Fruit fly (Drosophila melanogaster) whole organism, embryonic: ENCODE results near the gene Rad9.

Source experiments
- Ada2b ChIP-seq: fragments of 200-800 bp; sonication (Bioruptor generic); IDR thresholded peaks from 2 replicates; pipeline ENCODE4 v1.3.6; 2022; ENCODE audit warnings: missing biosample characterization, missing genetic modification characterization
- Awh ChIP-seq: fragments of 200-800 bp; sonication (Bioruptor generic); IDR thresholded peaks from 2 replicates; pipeline ENCODE4, ENCODE4 v1.3.6; 2022; ENCODE audit warnings: missing biosample characterization, missing genetic modification characterization
- Bgb ChIP-seq: fragments of 200-800 bp; sonication (Bioruptor generic); IDR thresholded peaks from 2 replicates; pipeline ENCODE4 v1.3.6; 2022; ENCODE audit warnings: missing biosample characterization, missing genetic modification characterization; ENCODE audit not compliant: partially characterized antibody
- CG10147 ChIP-seq: fragments of 200-800 bp; sonication (Bioruptor generic); optimal IDR thresholded peaks from 2 replicates; lab custom pipeline; 2019; ENCODE audit warnings: missing biosample characterization, mild to moderate bottlenecking, missing genetic modification characterization, moderate library complexity
- CG12071 ChIP-seq: fragments of 200-800 bp; sonication (Bioruptor generic); optimal IDR thresholded peaks from 3 replicates; lab custom pipeline; 2018; ENCODE audit warnings: missing biosample characterization, mild to moderate bottlenecking, missing genetic modification characterization
- CG12769 ChIP-seq: fragments of 200-800 bp; sonication (Bioruptor generic); optimal IDR thresholded peaks from 2 replicates; lab custom pipeline; 2019; ENCODE audit warnings: missing biosample characterization, mild to moderate bottlenecking, missing genetic modification characterization, moderate library complexity
- CG12942 ChIP-seq: fragments of 200-800 bp; sonication (Bioruptor generic); optimal IDR thresholded peaks from 3 replicates; lab custom pipeline; 2016; ENCODE audit warnings: missing biosample characterization, missing genetic modification characterization
- CG14014 ChIP-seq: fragments of 200-800 bp; sonication (Bioruptor generic); IDR thresholded peaks from 2 replicates; pipeline ENCODE4 v1.3.6; 2022; ENCODE audit warnings: missing biosample characterization, missing genetic modification characterization
- CG14667 ChIP-seq: fragments of 200-800 bp; sonication (Bioruptor generic); IDR thresholded peaks from 2 replicates; pipeline ENCODE4 v1.3.6; 2022; ENCODE audit warnings: missing biosample characterization, missing genetic modification characterization
- CG1529 ChIP-seq: fragments of 200-800 bp; sonication (Bioruptor generic); optimal IDR thresholded peaks from 3 replicates; lab custom pipeline; 2018; ENCODE audit warnings: missing biosample characterization, missing genetic modification characterization
- CG16815 ChIP-seq: fragments of 200-800 bp; sonication (Bioruptor generic); optimal IDR thresholded peaks from 3 replicates; lab custom pipeline; 2017; ENCODE audit warnings: missing biosample characterization, mild to moderate bottlenecking, missing genetic modification characterization
- CG18619 ChIP-seq: fragments of 200-800 bp; sonication (Bioruptor generic); optimal IDR thresholded peaks from 3 replicates; lab custom pipeline; 2017; ENCODE audit warnings: missing biosample characterization, mild to moderate bottlenecking, missing genetic modification characterization
- CG30020 ChIP-seq: fragments of 200-800 bp; optimal IDR thresholded peaks from 2 replicates; lab custom pipeline; 2019; ENCODE audit warnings: missing biosample characterization, mild to moderate bottlenecking, missing genetic modification characterization, moderate library complexity
- CG3065 ChIP-seq: fragments of 200-800 bp; sonication (Bioruptor generic); optimal IDR thresholded peaks from 2 replicates; lab custom pipeline; 2016; ENCODE audit warnings: missing biosample characterization, missing genetic modification characterization
- CG3995 ChIP-seq: fragments of 200-800 bp; sonication (Bioruptor generic); optimal IDR thresholded peaks from 3 replicates; lab custom pipeline; 2016; ENCODE audit warnings: missing biosample characterization, missing genetic modification characterization
- CG4424 ChIP-seq: fragments of 200-800 bp; sonication (Bioruptor generic); optimal IDR thresholded peaks from 3 replicates; lab custom pipeline; 2016; ENCODE audit warnings: missing biosample characterization, missing genetic modification characterization
- CG6765 ChIP-seq: fragments of 200-800 bp; sonication (Bioruptor generic); optimal IDR thresholded peaks from 3 replicates; lab custom pipeline; 2017; ENCODE audit warnings: missing biosample characterization, mild to moderate bottlenecking, missing genetic modification characterization
- CG7372 ChIP-seq: fragments of 200-800 bp; sonication (Bioruptor generic); IDR thresholded peaks from 2 replicates; pipeline ENCODE4 v1.3.6; 2022; ENCODE audit warnings: missing biosample characterization, missing genetic modification characterization
- CG7786 ChIP-seq: fragments of 200-800 bp; sonication (Bioruptor generic); optimal IDR thresholded peaks from 2 replicates; lab custom pipeline; 2016; ENCODE audit warnings: missing biosample characterization, missing genetic modification characterization
- CG7839 ChIP-seq: fragments of 200-800 bp; sonication (Bioruptor generic); optimal IDR thresholded peaks from 3 replicates; lab custom pipeline; 2018; ENCODE audit warnings: missing biosample characterization, mild to moderate bottlenecking, missing genetic modification characterization, moderate library complexity
- D ChIP-seq, 2 experiments: fragments of 200-800 bp in 1 of 2; fragments of >200 bp in 1 of 2; sonication (Bioruptor generic) in 1 of 2; optimal IDR thresholded peaks; 2 replicates in 1 of 2; 3 replicates in 1 of 2; lab custom pipeline; 2017; ENCODE audit warnings: mild to moderate bottlenecking in 1 of 2, missing biosample characterization in 1 of 2, missing genetic modification characterization in 1 of 2, missing genetic modification reagents in 1 of 2
- Deaf1 ChIP-seq: fragments of 200-800 bp; optimal IDR thresholded peaks from 3 replicates; lab custom pipeline; 2019; ENCODE audit warnings: missing biosample characterization, mild to moderate bottlenecking, missing genetic modification characterization, moderate library complexity
- Dek ChIP-seq: fragments of 200-800 bp; sonication (Bioruptor generic); optimal IDR thresholded peaks from 3 replicates; lab custom pipeline; 2019; ENCODE audit warnings: missing biosample characterization, mild to moderate bottlenecking, missing genetic modification characterization, moderate library complexity
- Dp ChIP-seq: fragments of 200-800 bp; sonication (Bioruptor generic); optimal IDR thresholded peaks from 2 replicates; lab custom pipeline; 2018; ENCODE audit warnings: missing biosample characterization, mild to moderate bottlenecking, missing genetic modification characterization, moderate library complexity
- ERR ChIP-seq: fragments of 200-800 bp; sonication (Bioruptor generic); optimal IDR thresholded peaks from 2 replicates; lab custom pipeline; 2016; ENCODE audit warnings: missing biosample characterization, missing genetic modification characterization
- Elba2 ChIP-seq: fragments of 200-800 bp; sonication (Bioruptor generic); optimal IDR thresholded peaks from 3 replicates; lab custom pipeline; 2016; ENCODE audit warnings: missing biosample characterization, missing genetic modification characterization
- Ets97D ChIP-seq: fragments of 200-800 bp; sonication (Bioruptor generic); optimal IDR thresholded peaks from 3 replicates; lab custom pipeline; 2016; ENCODE audit warnings: missing biosample characterization, missing genetic modification characterization
- HLH3B ChIP-seq: fragments of 200-800 bp; sonication (Bioruptor generic); IDR thresholded peaks from 2 replicates; pipeline ENCODE4 v1.3.6; 2022; ENCODE audit warnings: missing biosample characterization, missing genetic modification characterization
- HLHmδ ChIP-seq: fragments of 200-800 bp; sonication (Bioruptor generic); optimal IDR thresholded peaks from 2 replicates; lab custom pipeline; 2018; ENCODE audit warnings: missing biosample characterization, mild to moderate bottlenecking, missing genetic modification characterization, moderate library complexity
- Nf-YA ChIP-seq: fragments of 200-800 bp; sonication (Bioruptor generic); IDR thresholded peaks from 2 replicates; pipeline ENCODE4 v1.3.6; 2022; ENCODE audit warnings: missing biosample characterization, missing genetic modification characterization
- Sin3A ChIP-seq: fragments of >200 bp; optimal IDR thresholded peaks from 2 replicates; lab custom pipeline; 2018
- Usf ChIP-seq: fragments of 200-800 bp; sonication (Bioruptor generic); optimal IDR thresholded peaks from 2 replicates; lab custom pipeline; 2017; ENCODE audit warnings: missing genotype, missing biosample characterization, missing genetic modification characterization
- Xbp1 ChIP-seq: fragments of 200-800 bp; sonication (Bioruptor generic); optimal IDR thresholded peaks from 3 replicates; lab custom pipeline; 2016; ENCODE audit warnings: missing biosample characterization, mild to moderate bottlenecking, missing genetic modification characterization
- bsh ChIP-seq, 2 experiments: fragments of 200-800 bp; sonication (Bioruptor generic); optimal IDR thresholded peaks; 2 replicates each; lab custom pipeline; 2017 to 2018; ENCODE audit warnings: mild to moderate bottlenecking in 2 of 2, missing biosample characterization in 2 of 2, missing genetic modification characterization in 2 of 2, moderate library complexity in 1 of 2
- cg ChIP-seq: fragments of 200-800 bp; sonication (Bioruptor generic); optimal IDR thresholded peaks from 3 replicates; lab custom pipeline; 2019; ENCODE audit warnings: missing biosample characterization, mild to moderate bottlenecking, missing genetic modification characterization, moderate library complexity
- ci ChIP-seq: fragments of 200-800 bp; sonication (Bioruptor generic); IDR thresholded peaks from 3 replicates; pipeline ENCODE4 v1.3.6; 2022; ENCODE audit warnings: missing biosample characterization, missing genetic modification characterization
- crc ChIP-seq: fragments of 200-800 bp; sonication (Bioruptor generic); optimal IDR thresholded peaks from 2 replicates; lab custom pipeline; 2016; ENCODE audit warnings: missing biosample characterization, missing genetic modification characterization
- cwo ChIP-seq: fragments of 200-800 bp; sonication (Bioruptor generic); optimal IDR thresholded peaks from 3 replicates; lab custom pipeline; 2017; ENCODE audit warnings: missing biosample characterization, missing genetic modification characterization, mild to moderate bottlenecking, moderate library complexity, missing genetic modification reagents
- da ChIP-seq: fragments of 200-800 bp; sonication (Bioruptor generic); optimal IDR thresholded peaks from 2 replicates; lab custom pipeline; 2016; ENCODE audit warnings: missing biosample characterization, missing genetic modification characterization
- dm ChIP-seq: fragments of 200-800 bp; sonication (Bioruptor generic); optimal IDR thresholded peaks from 3 replicates; lab custom pipeline; 2016; ENCODE audit warnings: missing biosample characterization, missing genetic modification characterization
- eyg ChIP-seq: fragments of 200-800 bp; sonication (Bioruptor generic); optimal IDR thresholded peaks from 3 replicates; lab custom pipeline; 2016; ENCODE audit warnings: missing biosample characterization, missing genetic modification characterization
- gsb-n ChIP-seq: fragments of 200-800 bp; sonication (Bioruptor generic); optimal IDR thresholded peaks from 3 replicates; lab custom pipeline; 2018; ENCODE audit warnings: missing biosample characterization, mild to moderate bottlenecking, missing genetic modification characterization
- jing ChIP-seq: fragments of 200-800 bp; sonication (Bioruptor generic); optimal IDR thresholded peaks from 2 replicates; lab custom pipeline; 2018; ENCODE audit warnings: missing biosample characterization, mild to moderate bottlenecking, missing genetic modification characterization
- mam ChIP-seq: fragments of 200-800 bp; sonication (Bioruptor generic); optimal IDR thresholded peaks from 3 replicates; lab custom pipeline; 2016; ENCODE audit warnings: missing biosample characterization, missing genetic modification characterization
- mirr ChIP-seq: fragments of 200-800 bp; sonication (Bioruptor generic); optimal IDR thresholded peaks from 3 replicates; lab custom pipeline; 2018; ENCODE audit warnings: missing biosample characterization, mild to moderate bottlenecking, missing genetic modification characterization
- phol ChIP-seq: fragments of 200-800 bp; sonication (Bioruptor generic); optimal IDR thresholded peaks from 3 replicates; lab custom pipeline; 2018; ENCODE audit warnings: missing biosample characterization, mild to moderate bottlenecking, missing genetic modification characterization, moderate library complexity
- pros ChIP-seq: fragments of 200-800 bp; sonication (Bioruptor generic); optimal IDR thresholded peaks from 3 replicates; lab custom pipeline; 2019; ENCODE audit warnings: missing biosample characterization, mild to moderate bottlenecking, missing genetic modification characterization, moderate library complexity
- trem ChIP-seq: fragments of 200-800 bp; optimal IDR thresholded peaks from 3 replicates; lab custom pipeline; 2019; ENCODE audit warnings: missing biosample characterization, mild to moderate bottlenecking, missing genetic modification characterization, moderate library complexity
- twi ChIP-seq: fragments of 200-800 bp; optimal IDR thresholded peaks from 2 replicates; lab custom pipeline; 2019; ENCODE audit warnings: missing biosample characterization, mild to moderate bottlenecking, missing genetic modification characterization, moderate library complexity
- unpg ChIP-seq: fragments of 200-800 bp; sonication (Bioruptor generic); optimal IDR thresholded peaks from 3 replicates; lab custom pipeline; 2018; ENCODE audit warnings: missing biosample characterization, mild to moderate bottlenecking, missing genetic modification characterization, moderate library complexity
- zfh2 ChIP-seq: fragments of 200-800 bp; sonication (Bioruptor generic); optimal IDR thresholded peaks from 2 replicates; lab custom pipeline; 2016; ENCODE audit warnings: missing biosample characterization, missing genetic modification characterization

Rad9 gene

dm6 chr3L:18848436-18848835 is 23.9 kb downstream of the Rad9 start (continued):
- TF ChIP-seq CG14014 (GFP tag; lab: Robert Waterston, UW) (no peak; the same call in 1 of the 2 replicates), trem (peak; percentile 70), Awh (GFP tag; lab: Robert Waterston, UW) (no peak), eyg (peak; percentile 69), CG7839 (no peak), CG16815 (no peak), Ada2b (peak; percentile 14; the same call in 1 of the 2 replicates), Dp (GFP tag; lab: Kevin White, UChicago) (peak; percentile 12), mirr (GFP tag; lab: Kevin White, UChicago) (no peak), CG18619 (GFP tag; lab: Kevin White, UChicago) (peak; percentile 59), CG14667 (GFP tag; lab: Robert Waterston, UW) (no peak), ERR (peak; percentile 16), CG4424 (peak; percentile 70), CG6765 (GFP tag; lab: Kevin White, UChicago) (peak; percentile 73), CG3065 (GFP tag; lab: Kevin White, UChicago) (peak; percentile 32), Nf-YA (GFP tag; lab: Robert Waterston, UW) (no peak), CG1529 (peak; percentile 63), da (GFP tag; lab: Kevin White, UChicago) (peak; percentile 57), ci (GFP tag; lab: Robert Waterston, UW) (no peak), CG12071 (GFP tag; lab: Kevin White, UChicago) (no peak), cg (GFP tag; lab: Kevin White, UChicago) (no peak), Elba2 (GFP tag; lab: Kevin White, UChicago) (no peak), bsh (GFP tag; optimal IDR thresholded peaks at IDR 0.05; lab: Kevin White, UChicago) (no peak), Dek (tag; lab: Kevin White, UChicago) (peak; percentile 63), CG12942 (GFP tag; lab: Kevin White, UChicago) (peak; percentile 45), Ets97D (GFP tag; lab: Kevin White, UChicago) (peak; percentile 48), pros (GFP tag; lab: Kevin White, UChicago) (no peak), crc (GFP tag; lab: Kevin White, UChicago) (peak; percentile 22), HLH3B (no peak; the same call in 1 of the 2 replicates), CG12769 (tag; lab: Kevin White, UChicago) (peak; percentile 65), dm (peak; percentile 77), gsb-n (tag; lab: Kevin White, UChicago) (peak; percentile 5), jing (GFP tag; lab: Kevin White, UChicago) (peak; percentile 16), Bgb (GFP tag; lab: Robert Waterston, UW) (peak; percentile 81), mam (GFP tag; lab: Kevin White, UChicago) (peak; percentile 63), Xbp1 (GFP tag; lab: Kevin White, UChicago) (peak; percentile 84), phol (tag; lab: Kevin White, UChicago) (peak; percentile 66), zfh2 (GFP tag; lab: Kevin White, UChicago) (peak; percentile 62), CG10147 (GFP tag; lab: Kevin White, UChicago) (peak; percentile 48), Deaf1 (tag; lab: Kevin White, UChicago) (peak; percentile 40), twi (tag; lab: Kevin White, UChicago) (peak; percentile 17), Usf (GFP tag; lab: Kevin White, UChicago) (no peak), cwo (GFP tag; lab: Kevin White, UChicago) (no peak), CG3995 (GFP tag; lab: Kevin White, UChicago) (peak; percentile 66), CG7372 (peak; percentile 56; the same call in 1 of the 2 replicates), HLHmδ (GFP tag; lab: Kevin White, UChicago) (no peak), CG30020 (peak; percentile 12), CG7786 (GFP tag; lab: Kevin White, UChicago) (peak; percentile 49), D (optimal IDR thresholded peaks at IDR 0.05; lab: Kevin White, UChicago) (no peak), D (GFP tag; optimal IDR thresholded peaks at IDR 0.05; lab: Kevin White, UChicago) (peak; percentile 23), Sin3A (lab: Kevin White, UChicago) (no peak), unpg (peak; percentile 69)
